Fruit fly (Drosophila melanogaster) whole organism, embryonic: ENCODE data around the gene cmet.

Experiments
- Ada2b ChIP-seq: fragments of 200-800 bp; sonication (Bioruptor generic); IDR thresholded peaks from 2 replicates; pipeline ENCODE4 v1.3.6; 2022; ENCODE audit warnings: missing biosample characterization, missing genetic modification characterization
- Adf1 ChIP-seq: fragments of 200-800 bp; sonication (Bioruptor generic); IDR thresholded peaks from 2 replicates; pipeline ENCODE4 v1.3.6; 2022; ENCODE audit warnings: missing biosample characterization, missing genetic modification characterization
- CG10979 ChIP-seq: fragments of 200-800 bp; sonication (Bioruptor generic); optimal IDR thresholded peaks from 2 replicates; lab custom pipeline; 2018; ENCODE audit warnings: missing biosample characterization, mild to moderate bottlenecking, missing genetic modification characterization, moderate library complexity
- CG11560 ChIP-seq: fragments of 200-800 bp; sonication (Bioruptor generic); IDR thresholded peaks from 3 replicates; pipeline ENCODE4 v1.3.6; 2022; ENCODE audit warnings: missing biosample characterization, missing genetic modification characterization
- CG12769 ChIP-seq: fragments of 200-800 bp; sonication (Bioruptor generic); optimal IDR thresholded peaks from 2 replicates; lab custom pipeline; 2019; ENCODE audit warnings: missing biosample characterization, mild to moderate bottlenecking, missing genetic modification characterization, moderate library complexity
- CG13296 ChIP-seq: fragments of 200-800 bp; sonication (Bioruptor generic); optimal IDR thresholded peaks from 3 replicates; lab custom pipeline; 2018; ENCODE audit warnings: missing biosample characterization, mild to moderate bottlenecking, missing genetic modification characterization
- CG13894 ChIP-seq: fragments of 200-800 bp; sonication (Bioruptor generic); optimal IDR thresholded peaks from 3 replicates; lab custom pipeline; 2018; ENCODE audit warnings: missing biosample characterization, mild to moderate bottlenecking, missing genetic modification characterization, moderate library complexity
- CG16779 ChIP-seq: fragments of 200-800 bp; sonication (Bioruptor generic); IDR thresholded peaks from 2 replicates; pipeline ENCODE4 v1.3.6; 2022; ENCODE audit warnings: missing biosample characterization, missing genetic modification characterization
- CG17612 ChIP-seq: fragments of 200-800 bp; sonication (Bioruptor generic); IDR thresholded peaks from 2 replicates; pipeline ENCODE4 v1.3.6; 2022; ENCODE audit warnings: missing biosample characterization, missing genetic modification characterization
- CG18599 ChIP-seq: fragments of 200-800 bp; sonication (Bioruptor generic); optimal IDR thresholded peaks from 3 replicates; lab custom pipeline; 2017; ENCODE audit warnings: missing biosample characterization, missing genetic modification characterization, mild to moderate bottlenecking, moderate library complexity, missing genetic modification reagents
- CG2116 ChIP-seq: fragments of 200-800 bp; sonication (Bioruptor generic); optimal IDR thresholded peaks from 3 replicates; lab custom pipeline; 2018; ENCODE audit warnings: missing biosample characterization, mild to moderate bottlenecking, missing genetic modification characterization
- CG3281 ChIP-seq: fragments of 200-800 bp; sonication (Bioruptor generic); optimal IDR thresholded peaks from 3 replicates; lab custom pipeline; 2017; ENCODE audit warnings: missing biosample characterization, mild to moderate bottlenecking, missing genetic modification characterization
- CG4854 ChIP-seq: fragments of 200-800 bp; sonication (Bioruptor generic); optimal IDR thresholded peaks from 2 replicates; lab custom pipeline; 2016; ENCODE audit warnings: missing biosample characterization, missing genetic modification characterization, inconsistent platforms
- CG5180 ChIP-seq: fragments of 200-800 bp; sonication (Bioruptor generic); optimal IDR thresholded peaks from 3 replicates; lab custom pipeline; 2017; ENCODE audit warnings: missing biosample characterization, missing genetic modification characterization, mild to moderate bottlenecking, moderate library complexity, missing genetic modification reagents
- CG8944 ChIP-seq: fragments of 200-800 bp; sonication (Bioruptor generic); optimal IDR thresholded peaks from 3 replicates; lab custom pipeline; 2016; ENCODE audit warnings: missing biosample characterization, missing genetic modification characterization
- CG9797 ChIP-seq: fragments of 200-800 bp; sonication (Bioruptor generic); optimal IDR thresholded peaks from 3 replicates; lab custom pipeline; 2018; ENCODE audit warnings: missing biosample characterization, mild to moderate bottlenecking, missing genetic modification characterization
- CTCF ChIP-seq: fragments of 200-800 bp; sonication (Bioruptor generic); optimal IDR thresholded peaks from 2 replicates; lab custom pipeline; 2017; ENCODE audit warnings: missing biosample characterization, mild to moderate bottlenecking, missing genetic modification characterization, moderate library complexity
- Deaf1 ChIP-seq: fragments of 200-800 bp; optimal IDR thresholded peaks from 3 replicates; lab custom pipeline; 2019; ENCODE audit warnings: missing biosample characterization, mild to moderate bottlenecking, missing genetic modification characterization, moderate library complexity
- Dfd ChIP-seq, 2 experiments: fragments of >200 bp; optimal IDR thresholded peaks; 2 replicates each; lab custom pipeline; 2017; ENCODE audit warnings: missing biosample characterization in 2 of 2, missing genetic modification characterization in 2 of 2
- Dref ChIP-seq: fragments of 200-800 bp; sonication (Bioruptor generic); IDR thresholded peaks from 2 replicates; pipeline ENCODE4 v1.3.6; 2022; ENCODE audit warnings: missing biosample characterization, missing genetic modification characterization
- Hey ChIP-seq: fragments of 200-800 bp; sonication (Bioruptor generic); optimal IDR thresholded peaks from 3 replicates; lab custom pipeline; 2018; ENCODE audit warnings: missing biosample characterization, mild to moderate bottlenecking, missing genetic modification characterization
- Hr39 ChIP-seq: fragments of >200 bp; optimal IDR thresholded peaks from 2 replicates; lab custom pipeline; 2017
- Hr51 ChIP-seq, 2 experiments: fragments of 200-800 bp; sonication (Bioruptor generic); optimal IDR thresholded peaks; 2 replicates in 1 of 2; 3 replicates in 1 of 2; lab custom pipeline; 2016 to 2018; ENCODE audit warnings: missing biosample characterization in 2 of 2, missing genetic modification characterization in 2 of 2, mild to moderate bottlenecking in 1 of 2, moderate library complexity in 1 of 2
- Kr ChIP-seq: fragments of 200-800 bp; sonication (Bioruptor generic); optimal IDR thresholded peaks from 2 replicates; lab custom pipeline; 2017; ENCODE audit warnings: missing biosample characterization, mild to moderate bottlenecking, missing genetic modification characterization
- Lhr ChIP-seq: fragments of 200-800 bp; sonication (Bioruptor generic); optimal IDR thresholded peaks from 3 replicates; lab custom pipeline; 2017; ENCODE audit warnings: mild to moderate bottlenecking, missing biosample characterization, missing genetic modification reagents, missing genetic modification characterization
- Lpt ChIP-seq: fragments of >200 bp; optimal IDR thresholded peaks from 2 replicates; lab custom pipeline; 2018; ENCODE audit warnings: missing biosample characterization, missing genetic modification characterization
- Med ChIP-seq: fragments of 200-800 bp; sonication (Bioruptor generic); peaks from one replicate; lab custom pipeline; 2016; ENCODE audit warnings: missing biosample characterization, missing genetic modification characterization, mild to moderate bottlenecking, inconsistent platforms, moderate library complexity
- Optix ChIP-seq: fragments of 200-800 bp; sonication (Bioruptor generic); IDR thresholded peaks from 3 replicates; pipeline ENCODE4 v1.3.6; 2022; ENCODE audit warnings: missing biosample characterization, missing genetic modification characterization
- PHDP ChIP-seq: fragments of 200-800 bp; sonication (Bioruptor generic); optimal IDR thresholded peaks from 3 replicates; lab custom pipeline; 2018; ENCODE audit warnings: missing biosample characterization, mild to moderate bottlenecking, missing genetic modification characterization, moderate library complexity
- Pdp1 ChIP-seq, 2 experiments: fragments of 200-800 bp; sonication (Bioruptor generic); optimal IDR thresholded peaks; 3 replicates each; lab custom pipeline; 2016; ENCODE audit warnings: missing biosample characterization in 2 of 2, missing genetic modification characterization in 2 of 2, mild to moderate bottlenecking in 1 of 2, moderate library complexity in 1 of 2
- Sox102F ChIP-seq: fragments of 200-800 bp; sonication (Bioruptor generic); optimal IDR thresholded peaks from 2 replicates; lab custom pipeline; 2018; ENCODE audit warnings: missing biosample characterization, mild to moderate bottlenecking, missing genetic modification characterization, moderate library complexity
- Ssrp ChIP-seq: fragments of 200-800 bp; sonication (Bioruptor generic); optimal IDR thresholded peaks from 2 replicates; lab custom pipeline; 2018; ENCODE audit warnings: missing biosample characterization, mild to moderate bottlenecking, missing genetic modification characterization, moderate library complexity
- Xbp1 ChIP-seq: fragments of 200-800 bp; sonication (Bioruptor generic); optimal IDR thresholded peaks from 3 replicates; lab custom pipeline; 2016; ENCODE audit warnings: missing biosample characterization, mild to moderate bottlenecking, missing genetic modification characterization
- abd-A ChIP-seq: fragments of 200-800 bp; sonication (Bioruptor generic); optimal IDR thresholded peaks from 3 replicates; lab custom pipeline; 2019; ENCODE audit warnings: missing biosample characterization, mild to moderate bottlenecking, missing genetic modification characterization, moderate library complexity
- bbx ChIP-seq: fragments of 200-800 bp; sonication (Bioruptor generic); IDR thresholded peaks from 2 replicates; pipeline ENCODE4 v1.3.6; 2022; ENCODE audit warnings: missing biosample characterization, missing genetic modification characterization; ENCODE audit not compliant: partially characterized antibody
- cg ChIP-seq: fragments of 200-800 bp; sonication (Bioruptor generic); optimal IDR thresholded peaks from 3 replicates; lab custom pipeline; 2019; ENCODE audit warnings: missing biosample characterization, mild to moderate bottlenecking, missing genetic modification characterization, moderate library complexity
- chif ChIP-seq, 2 experiments: fragments of 200-800 bp; sonication (Bioruptor generic); optimal IDR thresholded peaks; 3 replicates each; lab custom pipeline; 2016; ENCODE audit warnings: missing biosample characterization in 2 of 2, missing genetic modification characterization in 2 of 2
- crol ChIP-seq: fragments of 200-800 bp; sonication (Bioruptor generic); IDR thresholded peaks from 2 replicates; pipeline ENCODE4 v1.3.6; 2022; ENCODE audit warnings: missing biosample characterization, missing genetic modification characterization
- cwo ChIP-seq: fragments of 200-800 bp; sonication (Bioruptor generic); optimal IDR thresholded peaks from 3 replicates; lab custom pipeline; 2017; ENCODE audit warnings: missing biosample characterization, missing genetic modification characterization, mild to moderate bottlenecking, moderate library complexity, missing genetic modification reagents
- disco-r ChIP-seq: fragments of 200-800 bp; sonication (Bioruptor generic); optimal IDR thresholded peaks from 2 replicates; lab custom pipeline; 2016; ENCODE audit warnings: missing biosample characterization, missing genetic modification characterization
- gcm ChIP-seq: fragments of 200-800 bp; sonication (Bioruptor generic); optimal IDR thresholded peaks from 2 replicates; lab custom pipeline; 2019; ENCODE audit warnings: missing biosample characterization, mild to moderate bottlenecking, missing genetic modification characterization, moderate library complexity
- lbe ChIP-seq: fragments of 200-800 bp; sonication (Bioruptor generic); optimal IDR thresholded peaks from 2 replicates; lab custom pipeline; 2016; ENCODE audit warnings: missing biosample characterization, mild to moderate bottlenecking, missing genetic modification characterization
- lmd ChIP-seq: fragments of 200-800 bp; sonication (Bioruptor generic); IDR thresholded peaks from 2 replicates; pipeline ENCODE4 v1.3.6; 2022; ENCODE audit warnings: missing biosample characterization, missing genetic modification characterization
- nerfin-1 ChIP-seq: fragments of 200-800 bp; sonication (Bioruptor generic); optimal IDR thresholded peaks from 3 replicates; lab custom pipeline; 2019; ENCODE audit warnings: missing biosample characterization, mild to moderate bottlenecking, missing genetic modification characterization, moderate library complexity
- pros ChIP-seq: fragments of 200-800 bp; sonication (Bioruptor generic); optimal IDR thresholded peaks from 3 replicates; lab custom pipeline; 2019; ENCODE audit warnings: missing biosample characterization, mild to moderate bottlenecking, missing genetic modification characterization, moderate library complexity
- run ChIP-seq: fragments of 200-800 bp; sonication (Bioruptor generic); optimal IDR thresholded peaks from 3 replicates; lab custom pipeline; 2018; ENCODE audit warnings: missing biosample characterization, mild to moderate bottlenecking, missing genetic modification characterization
- scrt ChIP-seq: fragments of 200-800 bp; sonication (Bioruptor generic); optimal IDR thresholded peaks from 2 replicates; lab custom pipeline; 2018; ENCODE audit warnings: missing biosample characterization, mild to moderate bottlenecking, missing genetic modification characterization, moderate library complexity
- tgo ChIP-seq: fragments of 200-800 bp; sonication (Bioruptor generic); IDR thresholded peaks from 3 replicates; pipeline ENCODE4 v1.3.6; 2022; ENCODE audit warnings: missing biosample characterization, missing genetic modification characterization
- yki ChIP-seq: fragments of >200 bp; optimal IDR thresholded peaks from 3 replicates; lab custom pipeline; 2018

The cmet gene

DNA sequence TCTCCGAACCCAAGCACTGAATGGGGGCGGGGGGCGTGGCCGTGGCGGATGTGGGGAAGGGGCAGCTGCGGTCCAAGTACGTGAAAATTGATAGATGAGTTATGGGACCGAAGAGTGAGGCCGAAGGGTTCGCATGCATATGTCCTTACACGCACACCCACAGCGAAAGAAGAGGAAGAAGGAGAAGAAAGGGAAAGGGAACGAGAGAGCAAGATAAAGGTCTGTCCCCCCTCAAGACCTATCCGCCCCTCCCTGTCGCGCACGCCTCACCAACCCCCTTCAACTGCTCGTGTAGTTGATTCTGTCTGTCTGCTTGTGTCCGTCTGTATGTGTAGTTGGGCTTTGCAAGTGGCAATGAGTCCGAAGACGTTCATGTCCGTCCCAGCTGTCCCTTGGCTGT lies 19.4 kb downstream of the cmet start:
- no peak for TF ChIP-seq Lpt (GFP tag; lab: Kevin White, UChicago)
- no peak for TF ChIP-seq CG3281
- TF ChIP-seq gcm (GFP tag; lab: Kevin White, UChicago) = no peak
- no peak for TF ChIP-seq bbx (GFP tag; lab: Robert Waterston, UW)
- TF ChIP-seq CG18599 (GFP tag; lab: Kevin White, UChicago) = no peak
- no peak for TF ChIP-seq PHDP (tag; lab: Kevin White, UChicago)
- TF ChIP-seq abd-A (tag; lab: Kevin White, UChicago) = peak; percentile 69
- TF ChIP-seq crol (GFP tag; lab: Robert Waterston, UW) = peak; percentile 80
- no peak for TF ChIP-seq Kr (GFP tag; lab: Kevin White, UChicago)
- peak; percentile 61 for TF ChIP-seq Hr39 (lab: Kevin White, UChicago)
- peak; percentile 35 for TF ChIP-seq pros (GFP tag; lab: Kevin White, UChicago)
- TF ChIP-seq Optix (GFP tag; lab: Robert Waterston, UW) = 0 out of 3 replicates have a peak, but pooled peaks have one; percentile 21
- peak; percentile 20 for TF ChIP-seq Deaf1 (tag; lab: Kevin White, UChicago)

DNA sequence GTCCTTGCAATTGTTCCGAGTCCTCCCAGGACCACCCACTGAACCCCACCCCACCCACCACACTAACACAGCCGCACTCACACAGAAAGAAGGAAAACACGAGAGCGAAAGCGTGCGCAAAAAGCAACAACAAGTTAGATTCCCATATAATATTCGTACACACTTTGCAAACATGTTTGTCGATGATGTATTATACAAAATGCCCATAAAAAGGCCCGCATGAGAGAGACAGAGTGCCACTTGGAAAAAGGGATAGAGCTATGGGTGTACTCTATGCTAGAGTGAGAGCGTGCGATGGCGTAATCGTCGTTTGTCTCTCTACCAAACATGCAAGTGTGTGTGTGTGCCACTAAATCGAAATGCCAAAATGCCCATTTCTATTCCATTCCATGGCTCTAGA lies 21.1 kb downstream of the cmet start:
- TF ChIP-seq Xbp1 (GFP tag; lab: Kevin White, UChicago) (no peak), yki (no peak), cg (peak; percentile 44), nerfin-1 (tag; lab: Kevin White, UChicago) (peak; percentile 59), CG5180 (GFP tag; lab: Kevin White, UChicago) (peak; percentile 48), CG13894 (no peak), Med (GFP tag; lab: Kevin White, UChicago) (peak; percentile 46), Hey (peak; percentile 15), gcm (GFP tag; lab: Kevin White, UChicago) (peak; percentile 27), Pdp1 (GFP tag; optimal IDR thresholded peaks at IDR 0.05; lab: Kevin White, UChicago) (peak in 1 of 2 experiments; percentile 4), cwo (GFP tag; lab: Kevin White, UChicago) (peak; percentile 4), lmd (GFP tag; lab: Robert Waterston, UW) (no peak), abd-A (tag; lab: Kevin White, UChicago) (peak; percentile 95), scrt (peak; percentile 38)

DNA sequence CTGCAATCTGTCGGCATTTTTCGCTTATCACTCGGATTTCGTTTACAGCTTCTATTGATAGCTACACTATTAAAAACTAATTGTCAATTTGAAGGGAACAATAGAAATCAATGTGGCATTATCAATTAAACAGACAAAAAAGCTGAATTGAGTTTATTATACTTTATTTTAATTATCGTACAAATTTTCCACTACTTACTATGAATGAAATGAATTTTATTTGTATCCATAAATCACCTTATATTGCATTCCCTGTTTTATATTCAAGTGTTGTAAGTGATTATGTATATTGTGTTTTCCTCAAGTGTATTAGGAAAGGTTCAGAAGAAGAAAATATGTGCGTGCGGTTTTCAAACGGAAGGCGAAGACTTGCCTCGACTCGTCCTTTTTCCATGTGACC lies 24.9 kb downstream of the cmet start:
- TF ChIP-seq Lhr (GFP tag; lab: Kevin White, UChicago) (no peak), lbe (GFP tag; lab: Kevin White, UChicago) (no peak), CG8944 (GFP tag; lab: Kevin White, UChicago) (no peak), run (tag; lab: Kevin White, UChicago) (no peak), CG12769 (tag; lab: Kevin White, UChicago) (peak; percentile 9), CTCF (no peak), gcm (GFP tag; lab: Kevin White, UChicago) (no peak), CG11560 (tag; lab: Robert Waterston, UW) (no peak), tgo (no peak), CG4854 (GFP tag; lab: Kevin White, UChicago) (no peak), CG16779 (no peak), Ada2b (no peak), Sox102F (GFP tag; lab: Kevin White, UChicago) (peak; percentile 19), CG17612 (no peak), Ssrp (tag; lab: Kevin White, UChicago) (no peak), CG13296 (no peak), CG10979 (tag; lab: Kevin White, UChicago) (no peak), CG9797 (GFP tag; lab: Kevin White, UChicago) (no peak), Dref (GFP tag; lab: Robert Waterston, UW) (no peak), disco-r (no peak), Pdp1 (GFP tag; optimal IDR thresholded peaks at IDR 0.05; lab: Kevin White, UChicago) (no peak), Hr51 (GFP tag; optimal IDR thresholded peaks at IDR 0.05; lab: Kevin White, UChicago) (peak in 1 of 2 experiments; percentile 46), chif (GFP tag; optimal IDR thresholded peaks at IDR 0.05; lab: Kevin White, UChicago) (no peak), Adf1 (GFP tag; lab: Robert Waterston, UW) (no peak), CG2116 (GFP tag; lab: Kevin White, UChicago) (no peak), Dfd (GFP tag; optimal IDR thresholded peaks at IDR 0.05; lab: Kevin White, UChicago) (no peak)
